Fruit fly (Drosophila melanogaster) whole organism, embryonic: Measurements from ENCODE around the gene CG1638.

ENCODE experiments used
- Bteb2 ChIP-seq: fragments of 200-800 bp; sonication (Bioruptor generic); optimal IDR thresholded peaks from 2 replicates; lab custom pipeline; 2016; ENCODE audit warnings: missing biosample characterization, missing genetic modification characterization
- CG10979 ChIP-seq: fragments of 200-800 bp; sonication (Bioruptor generic); optimal IDR thresholded peaks from 2 replicates; lab custom pipeline; 2018; ENCODE audit warnings: missing biosample characterization, mild to moderate bottlenecking, missing genetic modification characterization, moderate library complexity
- CG11456 ChIP-seq: fragments of 200-800 bp; sonication (Bioruptor generic); IDR thresholded peaks from 3 replicates; pipeline ENCODE4 v1.3.6; 2022; ENCODE audit warnings: missing biosample characterization, missing genetic modification characterization
- CG11695 ChIP-seq: fragments of 200-800 bp; sonication (Bioruptor generic); IDR thresholded peaks from 3 replicates; pipeline ENCODE4 v1.3.6; 2022; ENCODE audit warnings: missing biosample characterization, missing genetic modification characterization
- CG11723 ChIP-seq: fragments of 200-800 bp; sonication (Bioruptor generic); optimal IDR thresholded peaks from 2 replicates; lab custom pipeline; 2017; ENCODE audit warnings: missing biosample characterization, mild to moderate bottlenecking, missing genetic modification characterization
- CG14050 ChIP-seq: fragments of 200-800 bp; sonication (Bioruptor generic); IDR thresholded peaks from 3 replicates; pipeline ENCODE4 v1.3.6; 2022; ENCODE audit warnings: missing biosample characterization, missing genetic modification characterization
- CG17829 ChIP-seq: fragments of 200-800 bp; optimal IDR thresholded peaks from 2 replicates; lab custom pipeline; 2019; ENCODE audit warnings: missing biosample characterization, mild to moderate bottlenecking, missing genetic modification characterization, moderate library complexity
- CG18262 ChIP-seq: fragments of 200-800 bp; optimal IDR thresholded peaks from 3 replicates; lab custom pipeline; 2019; ENCODE audit warnings: missing biosample characterization, mild to moderate bottlenecking, missing genetic modification characterization, moderate library complexity
- CG18476 ChIP-seq: fragments of 200-800 bp; sonication (Bioruptor generic); optimal IDR thresholded peaks from 2 replicates; lab custom pipeline; 2016; ENCODE audit warnings: missing biosample characterization, mild to moderate bottlenecking, missing genetic modification characterization
- CG2202 ChIP-seq: fragments of 200-800 bp; sonication (Bioruptor generic); optimal IDR thresholded peaks from 2 replicates; lab custom pipeline; 2018; ENCODE audit warnings: missing biosample characterization, mild to moderate bottlenecking, missing genetic modification characterization
- CG31441 ChIP-seq: fragments of 200-800 bp; sonication (Bioruptor generic); IDR thresholded peaks from 2 replicates; pipeline ENCODE4 v1.3.6; 2022; ENCODE audit warnings: missing biosample characterization, missing genetic modification characterization
- CG34224 ChIP-seq: fragments of 200-800 bp; sonication (Bioruptor generic); IDR thresholded peaks from 3 replicates; pipeline ENCODE4 v1.3.6; 2022; ENCODE audit warnings: missing biosample characterization, missing genetic modification characterization; ENCODE audit not compliant: partially characterized antibody
- CG3847 ChIP-seq: fragments of 200-800 bp; sonication (Bioruptor generic); IDR thresholded peaks from 2 replicates; pipeline ENCODE4 v1.3.6; 2022; ENCODE audit warnings: missing biosample characterization, missing genetic modification characterization
- CG42726 ChIP-seq: fragments of 200-800 bp; sonication (Bioruptor generic); IDR thresholded peaks from 2 replicates; pipeline ENCODE4 v1.3.6; 2022; ENCODE audit warnings: missing biosample characterization, missing genetic modification characterization; ENCODE audit not compliant: partially characterized antibody
- CG7786 ChIP-seq: fragments of 200-800 bp; sonication (Bioruptor generic); optimal IDR thresholded peaks from 2 replicates; lab custom pipeline; 2016; ENCODE audit warnings: missing biosample characterization, missing genetic modification characterization
- CG8089 ChIP-seq: fragments of 200-800 bp; sonication (Bioruptor generic); optimal IDR thresholded peaks from 3 replicates; lab custom pipeline; 2016; ENCODE audit warnings: missing biosample characterization, missing genetic modification characterization
- CG9727 ChIP-seq: fragments of 200-800 bp; sonication (Bioruptor generic); optimal IDR thresholded peaks from 3 replicates; lab custom pipeline; 2017; ENCODE audit warnings: missing biosample characterization, mild to moderate bottlenecking, missing genetic modification characterization
- Dad ChIP-seq: fragments of 200-800 bp; sonication (Bioruptor generic); optimal IDR thresholded peaks from 3 replicates; lab custom pipeline; 2016; ENCODE audit warnings: missing biosample characterization, missing genetic modification characterization
- Dek ChIP-seq: fragments of 200-800 bp; sonication (Bioruptor generic); optimal IDR thresholded peaks from 3 replicates; lab custom pipeline; 2019; ENCODE audit warnings: missing biosample characterization, mild to moderate bottlenecking, missing genetic modification characterization, moderate library complexity
- Dip2 ChIP-seq: fragments of 200-800 bp; sonication (Bioruptor generic); IDR thresholded peaks from 2 replicates; pipeline ENCODE4 v1.3.6; 2022; ENCODE audit warnings: missing biosample characterization, missing genetic modification characterization
- Fer1 ChIP-seq: fragments of 200-800 bp; sonication (Bioruptor generic); optimal IDR thresholded peaks from 2 replicates; lab custom pipeline; 2017; ENCODE audit warnings: missing biosample characterization, mild to moderate bottlenecking, missing genetic modification characterization
- Fer3 ChIP-seq: fragments of 200-800 bp; sonication (Bioruptor generic); optimal IDR thresholded peaks from 2 replicates; lab custom pipeline; 2018; ENCODE audit warnings: missing biosample characterization, mild to moderate bottlenecking, missing genetic modification characterization, moderate library complexity
- GATAe ChIP-seq: fragments of 200-800 bp; sonication (Bioruptor generic); conservative IDR thresholded peaks from 2 replicates; pipeline ENCODE4 v1.3.6; 2022; ENCODE audit warnings: missing biosample characterization, missing genetic modification characterization
- Hand ChIP-seq: fragments of 200-800 bp; sonication (Bioruptor generic); optimal IDR thresholded peaks from 2 replicates; lab custom pipeline; 2017; ENCODE audit warnings: mild to moderate bottlenecking, missing biosample characterization, missing genetic modification reagents, missing genetic modification characterization
- Kr ChIP-seq: fragments of 200-800 bp; sonication (Bioruptor generic); optimal IDR thresholded peaks from 2 replicates; lab custom pipeline; 2017; ENCODE audit warnings: missing biosample characterization, mild to moderate bottlenecking, missing genetic modification characterization
- Lhr ChIP-seq: fragments of 200-800 bp; sonication (Bioruptor generic); optimal IDR thresholded peaks from 3 replicates; lab custom pipeline; 2017; ENCODE audit warnings: mild to moderate bottlenecking, missing biosample characterization, missing genetic modification reagents, missing genetic modification characterization
- MBD-R2 ChIP-seq: fragments of 200-800 bp; sonication (Bioruptor generic); IDR thresholded peaks from 2 replicates; pipeline ENCODE4 v1.3.6; 2022; ENCODE audit warnings: missing biosample characterization, missing genetic modification characterization
- Mrtf ChIP-seq: fragments of 200-800 bp; sonication (Bioruptor generic); IDR thresholded peaks from 3 replicates; pipeline ENCODE4 v1.3.6; 2022; ENCODE audit warnings: missing biosample characterization, missing genetic modification characterization
- Nf-YA ChIP-seq: fragments of 200-800 bp; sonication (Bioruptor generic); IDR thresholded peaks from 2 replicates; pipeline ENCODE4 v1.3.6; 2022; ENCODE audit warnings: missing biosample characterization, missing genetic modification characterization
- NfI ChIP-seq: fragments of 200-800 bp; sonication (Bioruptor generic); optimal IDR thresholded peaks from 3 replicates; lab custom pipeline; 2018; ENCODE audit warnings: missing biosample characterization, mild to moderate bottlenecking, missing genetic modification characterization, moderate library complexity
- amos ChIP-seq: fragments of 200-800 bp; sonication (Bioruptor generic); IDR thresholded peaks from 2 replicates; pipeline ENCODE4 v1.3.6; 2022; ENCODE audit warnings: missing biosample characterization, missing genetic modification characterization; ENCODE audit not compliant: partially characterized antibody
- ase ChIP-seq: fragments of 200-800 bp; sonication (Bioruptor generic); IDR thresholded peaks from 3 replicates; pipeline ENCODE4 v1.3.6; 2022; ENCODE audit warnings: missing biosample characterization, missing genetic modification characterization
- cad ChIP-seq: fragments of >200 bp; optimal IDR thresholded peaks from 2 replicates; lab custom pipeline; 2017; ENCODE audit warnings: missing biosample characterization, missing genetic modification characterization
- crol ChIP-seq: fragments of 200-800 bp; sonication (Bioruptor generic); IDR thresholded peaks from 2 replicates; pipeline ENCODE4 v1.3.6; 2022; ENCODE audit warnings: missing biosample characterization, missing genetic modification characterization
- dati ChIP-seq: fragments of 200-800 bp; sonication (Bioruptor generic); IDR thresholded peaks from 2 replicates; pipeline ENCODE4 v1.3.6; 2022; ENCODE audit warnings: missing biosample characterization, missing genetic modification characterization
- eve ChIP-seq, 2 experiments: fragments of >200 bp; optimal IDR thresholded peaks; 2 replicates each; lab custom pipeline; 2017; ENCODE audit warnings: missing biosample characterization in 2 of 2, missing genetic modification characterization in 2 of 2
- ewg ChIP-seq: fragments of 200-800 bp; sonication (Bioruptor generic); optimal IDR thresholded peaks from 3 replicates; lab custom pipeline; 2017; ENCODE audit warnings: mild to moderate bottlenecking, missing biosample characterization, missing genetic modification reagents, missing genetic modification characterization
- gt ChIP-seq: fragments of 200-800 bp; sonication (Bioruptor generic); IDR thresholded peaks from 2 replicates; pipeline ENCODE4 v1.3.6; 2022; ENCODE audit warnings: missing biosample characterization, missing genetic modification characterization
- kay ChIP-seq: fragments of 200-800 bp; sonication (Bioruptor generic); optimal IDR thresholded peaks from 2 replicates; lab custom pipeline; 2016; ENCODE audit warnings: missing biosample characterization, missing genetic modification characterization
- klu ChIP-seq: fragments of 200-800 bp; sonication (Bioruptor generic); IDR thresholded peaks from 2 replicates; pipeline ENCODE4 v1.3.6; 2022; ENCODE audit warnings: missing biosample characterization, missing genetic modification characterization
- kni ChIP-seq: fragments of 200-800 bp; sonication (Bioruptor generic); optimal IDR thresholded peaks from 3 replicates; lab custom pipeline; 2017; ENCODE audit warnings: mild to moderate bottlenecking, missing biosample characterization, missing genetic modification reagents, missing genetic modification characterization
- lov ChIP-seq, 2 experiments: fragments of 200-800 bp in 1 of 2; fragments of >200 bp in 1 of 2; sonication (Bioruptor generic) in 1 of 2; IDR thresholded peaks in 1 of 2; optimal IDR thresholded peaks in 1 of 2; 2 replicates in 1 of 2; 3 replicates in 1 of 2; pipeline versions ENCODE4 v1.3.6 to Lab custom; 2017 to 2022; ENCODE audit warnings: missing biosample characterization in 1 of 2, missing genetic modification characterization in 1 of 2
- luna ChIP-seq: fragments of 200-800 bp; sonication (Bioruptor generic); optimal IDR thresholded peaks from 2 replicates; lab custom pipeline; 2016; ENCODE audit warnings: missing biosample characterization, missing genetic modification characterization
- nerfin-2 ChIP-seq: fragments of 200-800 bp; sonication (Bioruptor generic); IDR thresholded peaks from 2 replicates; pipeline ENCODE4 v1.3.6; 2022; ENCODE audit warnings: missing biosample characterization, missing genetic modification characterization; ENCODE audit not compliant: partially characterized antibody
- nmo ChIP-seq: fragments of 200-800 bp; sonication (Bioruptor generic); optimal IDR thresholded peaks from 2 replicates; lab custom pipeline; 2018; ENCODE audit warnings: missing biosample characterization, mild to moderate bottlenecking, missing genetic modification characterization, moderate library complexity
- pan ChIP-seq, 4 experiments: fragments of >200 bp in 3 of 4; fragments of 200-800 bp in 1 of 4; sonication (Bioruptor generic) in 1 of 4; optimal IDR thresholded peaks in 3 of 4; IDR thresholded peaks in 1 of 4; 2 replicates each; pipeline versions ENCODE4 v1.3.6 to Lab custom; 2017 to 2022; ENCODE audit warnings: missing biosample characterization in 2 of 4, missing genetic modification characterization in 2 of 4, mixed read lengths in 1 of 4
- psq ChIP-seq: fragments of 200-800 bp; sonication (Bioruptor generic); optimal IDR thresholded peaks from 2 replicates; lab custom pipeline; 2017; ENCODE audit warnings: missing biosample characterization, missing genetic modification characterization
- sisA ChIP-seq: fragments of 200-800 bp; sonication (Bioruptor generic); IDR thresholded peaks from 2 replicates; pipeline ENCODE4 v1.3.6; 2022; ENCODE audit warnings: missing biosample characterization, missing genetic modification characterization
- sug ChIP-seq: fragments of 200-800 bp; optimal IDR thresholded peaks from 2 replicates; lab custom pipeline; 2019; ENCODE audit warnings: missing biosample characterization, mild to moderate bottlenecking, missing genetic modification characterization, moderate library complexity
- ttk ChIP-seq: fragments of 200-800 bp; sonication (Bioruptor generic); IDR thresholded peaks from 2 replicates; pipeline ENCODE4 v2.1.2; 2022; ENCODE audit warnings: missing biosample characterization, missing genetic modification characterization

CG1638 gene

DNA sequence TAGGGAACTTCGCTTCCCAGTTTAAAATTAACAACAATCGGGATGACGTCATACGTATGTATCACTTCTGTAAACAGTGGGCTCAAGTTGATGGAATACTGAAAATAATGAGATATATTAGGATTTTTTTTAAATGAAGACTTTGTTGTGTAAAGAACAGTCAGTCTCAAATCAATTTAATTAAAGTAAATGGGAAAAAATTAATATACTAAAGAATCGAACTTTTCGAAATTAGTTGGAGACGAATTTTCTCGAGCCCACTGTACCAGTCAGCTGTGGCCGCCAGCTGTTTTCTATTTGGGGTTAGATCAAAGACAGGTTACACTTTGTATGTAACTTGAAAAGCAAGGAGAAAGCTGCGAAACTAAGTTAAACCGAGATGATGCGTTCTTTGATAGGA lies 2.0 kb upstream of the CG1638 start, which contains the start of gene CG1635 (continued):
- TF ChIP-seq luna (peak; percentile 96), CG42726 (GFP tag; lab: Robert Waterston, UW) (peak; percentile 55; the same call in 1 of the 2 replicates), Mrtf (GFP tag; lab: Robert Waterston, UW) (peak; percentile 99), CG7786 (GFP tag; lab: Kevin White, UChicago) (peak; percentile 98), CG18476 (peak; percentile 99), dati (GFP tag; lab: Robert Waterston, UW) (peak; percentile 97), Bteb2 (GFP tag; lab: Kevin White, UChicago) (peak; percentile 99), cad (GFP tag; lab: Kevin White, UChicago) (no peak), Dip2 (peak; percentile 78), ewg (GFP tag; lab: Kevin White, UChicago) (peak; percentile 98), CG11456 (peak; percentile 99), ase (peak; percentile 99), CG34224 (peak; percentile 87), ttk (GFP tag; lab: Robert Waterston, UW) (peak; percentile 99), Lhr (GFP tag; lab: Kevin White, UChicago) (peak; percentile 97), kay (GFP tag; lab: Kevin White, UChicago) (peak; percentile 99), CG11695 (GFP tag; lab: Robert Waterston, UW) (peak; percentile 99), CG3847 (GFP tag; lab: Robert Waterston, UW) (peak; percentile 99), Dek (tag; lab: Kevin White, UChicago) (peak; percentile 99), amos (GFP tag; lab: Robert Waterston, UW) (peak; percentile 58; the same call in 1 of the 2 replicates), Kr (GFP tag; lab: Kevin White, UChicago) (peak; percentile 67), klu (GFP tag; lab: Robert Waterston, UW) (peak; percentile 98), kni (GFP tag; lab: Kevin White, UChicago) (peak; percentile 99), eve (GFP tag; optimal IDR thresholded peaks at IDR 0.05; lab: Kevin White, UChicago) (no peak), Nf-YA (peak; percentile 98), CG8089 (GFP tag; lab: Kevin White, UChicago) (peak; percentile 97), Dad (GFP tag; lab: Kevin White, UChicago) (peak; percentile 98), crol (GFP tag; lab: Robert Waterston, UW) (peak; percentile 85), nerfin-2 (GFP tag; lab: Robert Waterston, UW) (peak; percentile 74), NfI (GFP tag; lab: Kevin White, UChicago) (peak; percentile 100), CG14050 (GFP tag; lab: Robert Waterston, UW) (peak; percentile 99), CG18262 (tag; lab: Kevin White, UChicago) (peak; percentile 100), Fer3 (tag; lab: Kevin White, UChicago) (peak; percentile 100), psq (peak; percentile 94), gt (peak; percentile 97), sug (tag; lab: Kevin White, UChicago) (peak; percentile 99), GATAe (GFP tag; lab: Robert Waterston, UW) (peak; percentile 98), MBD-R2 (GFP tag; lab: Robert Waterston, UW) (peak; percentile 100), lov (optimal IDR thresholded peaks at IDR 0.05; lab: Kevin White, UChicago) (no peak), lov (GFP tag; IDR thresholded peaks at IDR 0.05; lab: Robert Waterston, UW) (peak; percentile 98), CG11723 (GFP tag; lab: Kevin White, UChicago) (peak; percentile 99), Hand (GFP tag; lab: Kevin White, UChicago) (peak; percentile 99), nmo (peak; percentile 97), CG17829 (peak; percentile 100), CG31441 (GFP tag; lab: Robert Waterston, UW) (peak; percentile 100), sisA (GFP tag; lab: Robert Waterston, UW) (peak; percentile 97), Fer1 (peak; percentile 100), CG10979 (tag; lab: Kevin White, UChicago) (peak; percentile 99), pan (optimal IDR thresholded peaks at IDR 0.05; lab: Kevin White, UChicago) (no peak), pan (GFP tag; optimal IDR thresholded peaks at IDR 0.05 in 1 of 2, IDR thresholded peaks at IDR 0.05 in 1 of 2) (peak in 1 of 2 experiments; percentile 100), CG2202 (peak; percentile 99), CG9727 (GFP tag; lab: Kevin White, UChicago) (peak; percentile 98)
